Fruit fly (Drosophila melanogaster): Measurements from ENCODE around the gene CG43703.

The CG43703 gene

dm6 chr2L:3789290-3790067 is 24.2 kb downstream of the CG43703 start (continued):
- no peak for TF ChIP-seq ac (GFP tag; optimal IDR thresholded peaks at IDR 0.05)
- TF ChIP-seq H15 (GFP tag; IDR thresholded peaks at IDR 0.05), result peak; percentile 84; the same call in 2 of the 3 replicates
- TF ChIP-seq disco-r (GFP tag; optimal IDR thresholded peaks at IDR 0.05), result no peak
- no peak for TF ChIP-seq rib (GFP tag; IDR thresholded peaks at IDR 0.05)
- TF ChIP-seq CG30020 (tag; optimal IDR thresholded peaks at IDR 0.05), result no peak
- no peak for TF ChIP-seq Dref (GFP tag; IDR thresholded peaks at IDR 0.05)
- TF ChIP-seq Sry-δ (GFP tag; optimal IDR thresholded peaks at IDR 0.05), result no peak
- peak; percentile 7 for TF ChIP-seq CG7987 (GFP tag; optimal IDR thresholded peaks at IDR 0.05)
- no peak for TF ChIP-seq lilli (GFP tag; optimal IDR thresholded peaks at IDR 0.05)
- TF ChIP-seq CG14667 (GFP tag; IDR thresholded peaks at IDR 0.05), result peak; percentile 75
- TF ChIP-seq bab2 (GFP tag; optimal IDR thresholded peaks at IDR 0.05), result no peak
- TF ChIP-seq lbe (GFP tag; optimal IDR thresholded peaks at IDR 0.05), result no peak
- no peak for TF ChIP-seq pfk (GFP tag; optimal IDR thresholded peaks at IDR 0.05)
- TF ChIP-seq CG5953 (GFP tag; IDR thresholded peaks at IDR 0.05), result peak; percentile 68
- peak; percentile 92 for TF ChIP-seq CG33557 (GFP tag; optimal IDR thresholded peaks at IDR 0.05)
- TF ChIP-seq CG12071 (GFP tag; optimal IDR thresholded peaks at IDR 0.05), result no peak
- TF ChIP-seq amos (GFP tag; IDR thresholded peaks at IDR 0.05; ENCODE audit: partially characterized antibody), result no peak; the same call in 1 of the 2 replicates
- TF ChIP-seq CG34376 (GFP tag; optimal IDR thresholded peaks at IDR 0.05), result no peak
- TF ChIP-seq unc-4 (GFP tag; IDR thresholded peaks at IDR 0.05; ENCODE audit: partially characterized antibody), result no peak
- TF ChIP-seq kah (GFP tag; optimal IDR thresholded peaks at IDR 0.05), result peak; percentile 9
- TF ChIP-seq crc (GFP tag; optimal IDR thresholded peaks at IDR 0.05), result no peak
- TF ChIP-seq fru (optimal IDR thresholded peaks at IDR 0.05), result no peak
- TF ChIP-seq CG15514 (GFP tag; optimal IDR thresholded peaks at IDR 0.05), result no peak
- no peak for TF ChIP-seq pho (GFP tag; optimal IDR thresholded peaks at IDR 0.05)
- TF ChIP-seq CG8359 (GFP tag; optimal IDR thresholded peaks at IDR 0.05; ENCODE audit: borderline replicate concordance), result peak; percentile 53
- TF ChIP-seq Adf1 (GFP tag; IDR thresholded peaks at IDR 0.05), result no peak
- TF ChIP-seq Antp (GFP tag; optimal IDR thresholded peaks at IDR 0.05), result no peak
- TF ChIP-seq btn (GFP tag; optimal IDR thresholded peaks at IDR 0.05), result no peak
- no peak for TF ChIP-seq CG12769 (tag; optimal IDR thresholded peaks at IDR 0.05)
- peak; percentile 81 for TF ChIP-seq grau (tag; optimal IDR thresholded peaks at IDR 0.05)
- no peak for TF ChIP-seq wdn (GFP tag; IDR thresholded peaks at IDR 0.05)
- TF ChIP-seq peb (GFP tag; IDR thresholded peaks at IDR 0.05), result peak; percentile 75
- TF ChIP-seq Hr78 (GFP tag; optimal IDR thresholded peaks at IDR 0.05), result peak in 1 of 2 experiments; percentile 77
- peak; percentile 27; the same call in 1 of the 3 replicates for TF ChIP-seq CG2889 (GFP tag; IDR thresholded peaks at IDR 0.05)
- no peak for TF ChIP-seq Mad (GFP tag; optimal IDR thresholded peaks at IDR 0.05)
- no peak for TF ChIP-seq Lpt (GFP tag; optimal IDR thresholded peaks at IDR 0.05)
- peak; percentile 59 for TF ChIP-seq CG12104 (GFP tag; optimal IDR thresholded peaks at IDR 0.05)
- peak; percentile 59 for TF ChIP-seq CG17802 (tag; optimal IDR thresholded peaks at IDR 0.05)
- peak; percentile 49 to 76 for TF ChIP-seq Trl (optimal IDR thresholded peaks at IDR 0.05)
- peak; percentile 8 for TF ChIP-seq Trl (GFP tag; optimal IDR thresholded peaks at IDR 0.05)
- peak; percentile 90 for TF ChIP-seq CG6689 (GFP tag; IDR thresholded peaks at IDR 0.05)
- no peak for TF ChIP-seq Bteb2 (GFP tag; optimal IDR thresholded peaks at IDR 0.05)
- no peak for TF ChIP-seq da (GFP tag; optimal IDR thresholded peaks at IDR 0.05)
- peak; percentile 84 for TF ChIP-seq CG10267 (tag; optimal IDR thresholded peaks at IDR 0.05)
- no peak for TF ChIP-seq Hr39 (optimal IDR thresholded peaks at IDR 0.05)
- TF ChIP-seq CG42726 (GFP tag; IDR thresholded peaks at IDR 0.05; ENCODE audit: partially characterized antibody), result no peak
- peak; percentile 46 for TF ChIP-seq CTCF (GFP tag; optimal IDR thresholded peaks at IDR 0.05)
- TF ChIP-seq cas (GFP tag; IDR thresholded peaks at IDR 0.05), result no peak
- TF ChIP-seq CG4328 (GFP tag; optimal IDR thresholded peaks at IDR 0.05), result peak; percentile 44
- peak; percentile 51 for TF ChIP-seq CG6813 (GFP tag; optimal IDR thresholded peaks at IDR 0.05)
- TF ChIP-seq CG17912 (GFP tag; optimal IDR thresholded peaks at IDR 0.05), result no peak

Data from whole organism, embryonic.